Worm (Caenorhabditis elegans) whole organism, late embryonic: ENCODE measurements around the gene Y55F3AM.5.

Source experiments
- F13H6.1 ChIP-seq: sonication (generic microtip); optimal IDR thresholded peaks from 2 replicates; lab custom pipeline; 2016; ENCODE audit warnings: missing genetic modification characterization, missing compliant biosample characterization
- T23F11.4 ChIP-seq: fragments of 200-800 bp; sonication (Bioruptor generic); optimal IDR thresholded peaks from 2 replicates; lab custom pipeline; 2018; ENCODE audit warnings: mild to moderate bottlenecking, missing genetic modification characterization, missing compliant biosample characterization
- ceh-24 ChIP-seq: sonication (generic microtip); optimal IDR thresholded peaks from 2 replicates; lab custom pipeline; 2016; ENCODE audit warnings: mild to moderate bottlenecking, missing genetic modification characterization, missing compliant biosample characterization
- elt-2 ChIP-seq: sonication (generic microtip); optimal IDR thresholded peaks from 2 replicates; lab custom pipeline; 2016; ENCODE audit warnings: missing genetic modification reagents, missing genetic modification characterization, missing compliant biosample characterization
- fkh-10 ChIP-seq: fragments of 150-350 bp; optimal IDR thresholded peaks from 2 replicates; lab custom pipeline; 2014; ENCODE audit warnings: missing biosample characterization, missing genetic modification reagents, missing genetic modification characterization
- gmeb-2 ChIP-seq: sonication (generic microtip); optimal IDR thresholded peaks from 2 replicates; lab custom pipeline; 2016; ENCODE audit warnings: missing genetic modification characterization, inconsistent platforms, missing compliant biosample characterization
- hlh-30 ChIP-seq: sonication (generic microtip); optimal IDR thresholded peaks from 2 replicates; lab custom pipeline; 2017; ENCODE audit warnings: antibody characterized with exemption, missing genetic modification characterization, missing compliant biosample characterization; ENCODE audit not compliant: insufficient read depth
- npax-4 ChIP-seq: sonication (generic microtip); optimal IDR thresholded peaks from 2 replicates; lab custom pipeline; 2016; ENCODE audit warnings: missing genetic modification characterization, missing compliant biosample characterization
- pros-1 ChIP-seq: fragments of 150-350 bp; optimal IDR thresholded peaks from 2 replicates; lab custom pipeline; 2014; ENCODE audit warnings: missing biosample characterization, missing genetic modification reagents, missing genetic modification characterization
- ttx-3 ChIP-seq: sonication (generic microtip); optimal IDR thresholded peaks from 2 replicates; lab custom pipeline; 2016; ENCODE audit warnings: missing genetic modification reagents, missing genetic modification characterization, missing compliant biosample characterization
- zip-5 ChIP-seq: sonication (generic microtip); optimal IDR thresholded peaks from 2 replicates; lab custom pipeline; 2016; ENCODE audit warnings: missing genetic modification characterization, missing compliant biosample characterization

ce11 chrIV:953136-953535 is 45.9 kb upstream of the Y55F3AM.5 start:
- TF ChIP-seq ceh-24 (tag; lab: Kevin White, UChicago) (no peak), T23F11.4 (GFP tag; lab: Kevin White, UChicago) (no peak), zip-5 (tag; lab: Kevin White, UChicago) (no peak), pros-1 (tag; lab: Kevin White, UChicago) (no peak), F13H6.1 (no peak), hlh-30 (no peak), fkh-10 (GFP tag; lab: Kevin White, UChicago) (no peak), gmeb-2 (no peak), ttx-3 (tag; lab: Kevin White, UChicago) (no peak), elt-2 (tag; lab: Kevin White, UChicago) (no peak), npax-4 (tag; lab: Kevin White, UChicago) (no peak)
